Worm (Caenorhabditis elegans) whole organism, midembryonic: ENCODE data around the gene egl-27.

Source experiments
- cog-1 ChIP-seq: sonication (generic microtip); optimal IDR thresholded peaks from 2 replicates; lab custom pipeline; 2016; ENCODE audit warnings: missing genetic modification characterization, missing compliant biosample characterization
- flt-1 ChIP-seq: fragments of 200-800 bp; sonication (Bioruptor generic); IDR thresholded peaks from 2 replicates; pipeline ENCODE4 v1.3.6; 2022; ENCODE audit warnings: missing genetic modification characterization, missing compliant biosample characterization
- ztf-29 ChIP-seq: fragments of 200-800 bp; sonication (Bioruptor generic); IDR thresholded peaks from 2 replicates; pipeline ENCODE4 v1.3.6; 2022; ENCODE audit warnings: missing genetic modification reagents, missing genetic modification characterization, missing compliant biosample characterization

ce11 chrII:6846723-6847122 lies 11.9 kb downstream of the egl-27 start:
- no peak for TF ChIP-seq flt-1 (GFP tag; lab: Robert Waterston, UW)
- TF ChIP-seq ztf-29 (GFP tag; lab: Robert Waterston, UW) = no peak
- TF ChIP-seq cog-1 (tag; lab: Kevin White, UChicago) = no peak
